Fruit fly (Drosophila melanogaster): ENCODE data around the gene CDK2AP1.

The CDK2AP1 gene

DNA sequence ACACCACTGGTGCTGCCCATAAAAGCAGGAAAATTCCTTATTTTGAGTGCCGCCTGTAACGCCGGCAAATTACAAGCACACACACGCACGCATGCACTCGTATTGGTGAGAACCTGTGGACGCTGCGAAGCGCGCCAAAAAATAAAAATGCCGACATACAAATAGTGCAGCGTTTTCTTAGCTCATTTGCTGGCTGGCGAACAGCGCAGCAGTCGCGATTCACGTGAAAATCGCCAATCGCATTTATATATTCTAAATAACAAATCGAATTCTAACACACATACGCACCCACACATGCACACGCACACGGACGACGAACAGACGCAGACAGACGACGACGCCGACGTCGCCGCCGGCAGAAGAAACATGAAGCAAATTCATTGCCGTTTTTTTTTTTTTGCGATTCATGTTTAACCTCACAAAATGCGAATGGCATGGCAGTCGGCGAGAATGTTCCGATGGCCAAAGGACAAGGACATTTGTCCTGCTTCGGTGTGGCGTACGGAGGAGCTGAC is 10.0 kb downstream of the CDK2AP1 start:
- TF ChIP-seq ttk (optimal IDR thresholded peaks at IDR 0.05) = no peak
- TF ChIP-seq psq (optimal IDR thresholded peaks at IDR 0.05) = no peak
- no peak for TF ChIP-seq Myc (optimal IDR thresholded peaks at IDR 0.05)
- TF ChIP-seq h (optimal IDR thresholded peaks at IDR 0.05) = no peak
- no peak for TF ChIP-seq Sin3A (optimal IDR thresholded peaks at IDR 0.05)
- no peak for TF ChIP-seq insv (optimal IDR thresholded peaks at IDR 0.05)

DNA sequence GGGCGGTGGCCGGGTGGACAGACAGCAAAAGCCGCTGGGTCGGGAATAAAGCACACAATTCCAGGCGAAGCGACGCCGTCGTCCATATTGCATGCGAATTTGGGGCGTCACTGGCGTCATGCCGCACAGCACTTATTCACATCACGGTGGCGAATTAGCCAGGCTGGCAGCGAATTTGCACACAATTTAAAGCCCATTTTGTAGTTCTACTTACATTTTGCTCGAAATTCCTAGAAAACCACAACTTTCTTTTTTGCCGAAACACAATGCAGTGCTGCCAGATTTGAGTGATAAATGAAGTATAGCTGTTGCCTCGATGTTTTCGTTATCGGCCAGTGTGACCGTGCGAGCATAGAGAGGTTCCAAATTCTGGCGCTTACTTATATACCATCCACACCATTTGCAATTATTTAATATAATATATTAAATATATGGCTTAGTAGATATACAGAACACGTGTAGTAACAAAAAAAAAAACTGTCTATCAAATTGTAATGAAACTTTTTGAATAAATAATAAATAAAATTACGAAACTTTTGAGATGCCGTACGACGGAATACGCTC is 10.7 kb downstream of the CDK2AP1 start, which contains the start of gene Ran:
Gene Ran, minus strand, starts transcription at position 445 of the 564 bp plus-strand sequence.
- TF ChIP-seq ttk (optimal IDR thresholded peaks at IDR 0.05) (no peak), psq (optimal IDR thresholded peaks at IDR 0.05) (no peak), Sin3A (optimal IDR thresholded peaks at IDR 0.05) (no peak), h (optimal IDR thresholded peaks at IDR 0.05) (no peak), Myc (optimal IDR thresholded peaks at IDR 0.05) (no peak), insv (optimal IDR thresholded peaks at IDR 0.05) (no peak)

DNA sequence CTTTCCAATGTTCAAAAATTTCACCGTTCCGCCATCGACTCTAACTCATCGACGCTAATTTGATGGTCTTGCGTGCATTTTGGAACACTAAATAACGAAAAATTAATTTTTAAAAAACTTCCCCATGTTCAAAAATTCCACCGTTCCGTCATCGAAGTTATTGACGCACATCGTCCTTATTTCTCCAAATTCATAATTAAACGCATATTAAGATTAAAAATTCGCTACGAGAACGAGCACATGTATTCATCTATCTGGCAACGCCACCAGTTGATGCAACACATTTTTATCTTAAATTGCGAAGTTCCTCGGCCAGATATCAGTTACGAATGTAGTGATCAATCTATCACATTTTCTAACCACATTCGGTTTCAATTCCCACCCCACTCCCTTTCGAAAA is 11.5 kb downstream of the CDK2AP1 start, which contains the start of gene Lint-1:
Gene Lint-1, plus strand, starts transcription at position 123 of the 400 bp plus-strand sequence.
- TF ChIP-seq Sin3A (optimal IDR thresholded peaks at IDR 0.05) (no peak), h (optimal IDR thresholded peaks at IDR 0.05) (no peak), Myc (optimal IDR thresholded peaks at IDR 0.05) (no peak), ttk (optimal IDR thresholded peaks at IDR 0.05) (no peak)

DNA sequence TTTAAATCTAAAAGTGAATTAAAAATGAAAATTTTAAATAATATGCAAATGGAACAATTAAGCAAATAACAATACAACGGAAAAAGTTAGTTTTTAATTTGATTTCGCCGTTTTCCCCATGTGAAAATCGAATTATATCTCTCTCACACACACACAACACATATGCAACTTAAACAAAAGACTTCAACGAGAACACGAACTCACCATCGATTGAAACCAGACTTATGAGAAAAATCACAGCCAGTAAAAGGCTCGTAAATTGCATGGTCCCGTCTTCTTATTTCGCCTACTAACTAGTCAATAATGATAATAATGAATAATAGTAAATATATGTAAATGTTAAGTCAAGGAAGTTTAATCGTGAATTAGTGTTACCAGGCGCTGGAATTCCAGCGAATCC is 15.8 kb downstream of the CDK2AP1 start:
- TF ChIP-seq psq (optimal IDR thresholded peaks at IDR 0.05) = no peak
- no peak for TF ChIP-seq insv (optimal IDR thresholded peaks at IDR 0.05)
- no peak for TF ChIP-seq Sin3A (optimal IDR thresholded peaks at IDR 0.05)
- no peak for TF ChIP-seq h (optimal IDR thresholded peaks at IDR 0.05)
- TF ChIP-seq Myc (optimal IDR thresholded peaks at IDR 0.05) = no peak
- no peak for TF ChIP-seq ttk (optimal IDR thresholded peaks at IDR 0.05)

DNA sequence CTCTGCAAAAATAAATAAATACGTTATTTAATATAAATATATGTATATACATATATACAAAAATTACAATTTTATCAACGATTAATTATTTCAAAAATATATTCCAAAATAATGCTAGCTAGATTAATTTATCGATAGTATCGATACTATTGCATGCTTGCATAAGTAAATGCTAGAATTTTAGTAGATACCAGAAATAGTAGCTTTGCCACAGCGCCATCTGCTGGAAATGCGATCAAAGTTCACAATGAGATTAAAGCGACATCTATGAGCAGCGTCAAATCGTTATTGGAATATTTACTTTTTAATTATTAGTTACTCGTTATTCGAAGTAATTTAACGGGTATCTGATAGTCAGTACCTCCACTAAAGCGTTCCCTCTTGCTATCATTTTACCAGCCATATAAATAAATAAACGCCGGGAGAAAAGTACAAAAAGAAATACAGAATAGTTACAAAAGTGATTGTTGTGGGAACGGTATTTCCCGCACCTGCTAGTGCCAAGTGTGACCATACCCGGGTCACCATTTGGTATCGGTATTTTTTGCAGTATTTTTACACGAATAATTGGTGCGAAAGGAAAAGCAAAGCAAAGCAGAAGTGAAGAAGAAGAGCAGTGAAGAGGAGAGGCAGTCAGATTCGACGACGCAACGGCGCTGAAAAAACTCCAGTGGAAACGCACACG is 16.3 kb downstream of the CDK2AP1 start, which contains the start of the genes rtv and Dlic:
Gene rtv, minus strand, starts transcription at position 165 of the 685 bp plus-strand sequence.
Gene Dlic, plus strand, starts transcription at position 596 of the 685 bp plus-strand sequence.
- TF ChIP-seq ttk (optimal IDR thresholded peaks at IDR 0.05) (no peak), psq (optimal IDR thresholded peaks at IDR 0.05) (peak; percentile 96), insv (optimal IDR thresholded peaks at IDR 0.05) (no peak)

DNA sequence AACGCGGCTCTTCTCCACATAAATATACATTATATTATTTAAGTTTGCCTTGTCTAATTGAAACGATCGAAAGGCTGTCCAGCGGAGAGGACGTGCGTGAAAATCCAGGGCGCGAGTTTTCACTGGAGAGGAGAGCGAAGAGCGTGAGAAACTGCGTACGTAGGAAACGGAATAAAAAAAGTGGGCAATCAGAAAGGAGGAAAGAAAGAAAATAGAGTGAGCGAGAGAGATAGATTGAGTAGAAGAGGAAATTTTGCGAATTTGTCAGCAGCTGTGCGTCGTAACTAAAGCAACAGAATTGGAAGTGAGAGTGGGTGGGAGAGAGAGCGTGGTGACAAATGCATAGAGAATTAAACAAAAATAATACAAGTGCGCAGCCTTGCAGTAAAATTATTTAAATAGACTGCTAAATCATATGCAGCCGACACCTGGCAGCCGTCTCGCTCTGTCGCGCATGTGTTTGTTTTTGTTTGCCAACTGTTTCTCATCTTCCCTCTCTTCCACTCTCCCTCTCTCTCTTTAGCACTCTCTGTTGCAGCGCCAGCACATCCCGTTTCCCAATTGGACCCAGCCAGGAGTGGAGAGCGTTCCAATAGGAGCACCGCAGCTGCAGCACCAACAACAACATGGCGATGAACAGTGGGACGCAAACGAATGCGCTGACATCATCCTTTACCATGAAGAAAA is 17.0 kb downstream of the CDK2AP1 start:
- TF ChIP-seq Sin3A (optimal IDR thresholded peaks at IDR 0.05) (no peak), Myc (optimal IDR thresholded peaks at IDR 0.05) (no peak), ttk (optimal IDR thresholded peaks at IDR 0.05) (no peak), psq (optimal IDR thresholded peaks at IDR 0.05) (no peak), insv (optimal IDR thresholded peaks at IDR 0.05) (no peak), h (optimal IDR thresholded peaks at IDR 0.05) (no peak)

DNA sequence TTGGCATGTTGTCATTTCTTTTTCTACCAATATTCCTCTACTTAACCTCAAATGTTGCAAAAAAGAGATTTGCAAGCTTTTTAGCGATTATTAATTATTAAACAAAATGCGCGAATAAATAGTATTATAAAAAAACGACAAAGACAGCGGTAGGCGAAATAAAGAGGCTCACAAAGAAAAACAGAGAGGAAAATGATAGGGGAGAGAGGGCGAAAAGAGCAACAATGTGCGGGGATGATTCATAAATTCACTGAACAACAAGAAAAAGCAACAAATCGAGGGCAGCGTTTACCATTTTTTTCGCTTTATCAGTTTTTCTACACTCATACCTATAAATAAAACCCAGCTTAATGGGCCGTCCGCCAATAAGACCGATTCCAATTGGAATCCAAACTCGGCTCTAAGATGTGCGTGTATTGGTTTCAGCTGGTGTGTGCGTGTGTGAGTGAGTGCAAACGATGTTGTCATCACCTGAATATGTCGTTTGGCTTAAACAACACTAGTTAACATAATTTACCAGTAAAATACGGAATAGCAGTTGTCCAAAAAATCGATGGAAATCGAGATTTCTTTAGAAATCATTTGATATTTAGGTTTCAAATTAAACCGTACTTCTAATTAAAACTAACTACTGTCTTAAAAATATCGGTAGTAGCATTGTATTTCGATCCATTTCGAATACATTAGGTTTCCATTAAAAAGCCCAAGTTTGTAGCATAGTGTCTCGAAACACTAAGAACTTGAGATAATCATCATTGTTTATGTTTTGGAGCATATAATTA is 18.3 kb downstream of the CDK2AP1 start:
- TF ChIP-seq ttk (optimal IDR thresholded peaks at IDR 0.05) (no peak), Myc (optimal IDR thresholded peaks at IDR 0.05) (no peak), psq (optimal IDR thresholded peaks at IDR 0.05) (no peak), insv (optimal IDR thresholded peaks at IDR 0.05) (no peak), h (optimal IDR thresholded peaks at IDR 0.05) (no peak), Sin3A (optimal IDR thresholded peaks at IDR 0.05) (no peak)

DNA sequence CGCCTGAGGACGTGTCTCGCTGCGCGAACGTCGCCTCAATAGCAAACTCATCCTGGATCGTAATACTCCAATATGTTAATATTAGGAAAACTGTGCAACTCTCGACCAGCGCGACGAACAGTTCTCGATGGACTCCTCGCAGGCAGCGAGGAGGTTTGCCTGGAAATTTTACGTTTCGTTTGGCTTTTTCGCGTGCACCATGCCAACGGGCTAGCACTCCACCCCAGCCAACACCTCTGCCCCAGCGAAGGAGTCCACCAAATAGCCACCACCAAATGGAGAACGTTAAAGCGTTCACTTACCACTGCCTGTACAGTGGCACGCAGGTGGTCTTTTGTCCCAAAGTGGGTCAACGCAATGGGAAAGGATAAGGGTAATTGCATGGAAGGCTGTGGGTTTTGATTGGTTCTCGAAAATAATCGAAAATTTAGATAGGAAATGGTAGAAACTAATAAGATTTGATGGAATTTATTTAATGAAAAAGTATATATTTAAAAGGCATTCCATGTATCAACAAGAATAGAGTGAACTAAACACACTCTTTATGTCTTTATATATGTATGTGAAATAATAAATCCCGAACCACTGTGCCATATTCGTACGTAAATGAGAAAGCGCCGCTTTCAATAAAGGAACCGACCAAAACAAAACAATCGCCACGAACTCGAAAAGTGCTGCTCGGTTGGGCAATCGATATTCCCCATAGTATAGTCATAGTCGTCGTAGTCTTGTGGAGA is 22.2 kb downstream of the CDK2AP1 start, which contains the start of gene CG32668:
Gene CG32668, minus strand, starts transcription at position 51 of the 737 bp plus-strand sequence.
- TF ChIP-seq Sin3A (optimal IDR thresholded peaks at IDR 0.05) (no peak), insv (optimal IDR thresholded peaks at IDR 0.05) (no peak), psq (optimal IDR thresholded peaks at IDR 0.05) (no peak), ttk (optimal IDR thresholded peaks at IDR 0.05) (no peak), Myc (optimal IDR thresholded peaks at IDR 0.05) (no peak)

DNA sequence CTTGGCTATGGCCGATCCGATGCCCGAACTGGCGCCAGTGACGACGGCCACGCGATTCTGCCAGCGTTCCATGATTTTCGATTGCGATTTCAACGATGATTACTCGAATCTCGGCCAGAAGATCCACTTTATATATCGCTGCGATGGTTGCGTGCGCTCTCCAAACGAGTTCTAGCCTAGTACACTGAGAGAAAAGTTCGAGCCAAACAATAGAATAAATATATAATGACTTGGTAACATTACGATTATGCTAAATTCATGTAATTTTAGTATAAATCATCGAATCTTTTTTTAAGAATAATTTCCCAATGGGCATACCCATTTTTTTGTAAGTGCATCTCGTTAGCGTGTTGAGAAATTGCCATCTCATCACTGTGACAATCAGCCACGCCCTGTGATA is 31.3 kb downstream of the CDK2AP1 start, which contains the start of gene Antdh:
Gene Antdh, minus strand, starts transcription at position 101 of the 400 bp plus-strand sequence.
- TF ChIP-seq Sin3A (optimal IDR thresholded peaks at IDR 0.05) (no peak), insv (optimal IDR thresholded peaks at IDR 0.05) (no peak), ttk (optimal IDR thresholded peaks at IDR 0.05) (no peak), h (optimal IDR thresholded peaks at IDR 0.05) (no peak)

DNA sequence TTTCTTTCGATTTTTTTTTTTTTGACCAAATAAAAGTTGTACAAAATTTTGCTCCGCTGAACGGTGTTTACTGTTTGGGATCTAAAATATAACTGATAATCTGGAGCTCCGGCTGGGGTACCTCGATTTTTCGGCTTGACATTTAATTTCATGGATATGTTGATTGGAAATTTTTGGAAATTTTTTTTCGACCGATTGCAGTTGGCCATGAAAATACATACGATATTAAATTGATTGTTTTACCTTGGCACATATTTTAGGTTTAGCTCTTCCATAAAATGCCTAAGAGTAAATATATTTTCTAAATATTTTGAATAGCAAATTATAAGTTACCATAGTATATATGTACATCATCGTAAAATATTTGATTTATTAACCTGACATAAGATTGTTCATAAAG is 32.9 kb downstream of the CDK2AP1 start, which contains the start of gene CG1394:
Gene CG1394, minus strand, starts transcription at position 101 of the 400 bp plus-strand sequence.
- TF ChIP-seq h (optimal IDR thresholded peaks at IDR 0.05) = no peak
- TF ChIP-seq Sin3A (optimal IDR thresholded peaks at IDR 0.05) = no peak
- no peak for TF ChIP-seq Myc (optimal IDR thresholded peaks at IDR 0.05)
- TF ChIP-seq ttk (optimal IDR thresholded peaks at IDR 0.05) = no peak
- TF ChIP-seq psq (optimal IDR thresholded peaks at IDR 0.05) = no peak
- no peak for TF ChIP-seq insv (optimal IDR thresholded peaks at IDR 0.05)

DNA sequence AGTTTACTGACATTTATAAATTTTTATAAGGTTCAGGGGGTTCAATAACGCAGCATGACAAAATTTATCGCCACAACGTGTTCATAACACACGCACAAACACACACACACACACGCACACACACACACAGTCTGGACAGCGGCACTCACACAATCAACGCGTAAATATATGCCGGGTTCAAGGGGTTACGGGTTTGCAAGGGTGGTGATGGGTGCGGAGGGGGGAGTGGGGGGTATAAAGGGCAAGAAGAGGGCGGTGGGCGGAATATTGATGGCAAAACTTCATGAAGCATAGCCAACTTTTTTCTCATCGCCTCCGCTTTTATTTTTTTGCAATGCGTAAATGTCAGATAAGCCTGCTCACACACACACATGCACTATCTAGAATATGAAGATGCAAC is 38.4 kb downstream of the CDK2AP1 start:
- TF ChIP-seq Myc (optimal IDR thresholded peaks at IDR 0.05) (no peak), psq (optimal IDR thresholded peaks at IDR 0.05) (no peak), h (optimal IDR thresholded peaks at IDR 0.05) (no peak), insv (optimal IDR thresholded peaks at IDR 0.05) (no peak), ttk (optimal IDR thresholded peaks at IDR 0.05) (no peak), Sin3A (optimal IDR thresholded peaks at IDR 0.05) (no peak)

All from Kc167 (cell line).